Worm (Caenorhabditis elegans) whole organism, mixed stage, embryonic: ENCODE results near the gene ins-14.

Experiments
- bed-3 ChIP-seq: fragments of 200-800 bp; sonication (Bioruptor generic); optimal IDR thresholded peaks from 3 replicates; lab custom pipeline; 2018; ENCODE audit warnings: mild to moderate bottlenecking, missing genetic modification characterization, moderate library complexity, missing compliant biosample characterization
- blmp-1 ChIP-seq: fragments of 150-350 bp; optimal IDR thresholded peaks from 2 replicates; lab custom pipeline; 2014; ENCODE audit warnings: missing biosample characterization, missing genetic modification characterization
- mab-5 ChIP-seq: fragments of 150-350 bp; optimal IDR thresholded peaks from 2 replicates; lab custom pipeline; 2014; ENCODE audit warnings: missing biosample characterization, missing genetic modification characterization
- mep-1 ChIP-seq: fragments of 150-350 bp; optimal IDR thresholded peaks from 2 replicates; lab custom pipeline; 2017; ENCODE audit warnings: missing biosample characterization, missing genetic modification reagents, missing genetic modification characterization, inconsistent platforms
- nhr-12 ChIP-seq: fragments of 150-350 bp; optimal IDR thresholded peaks from 2 replicates; lab custom pipeline; 2014; ENCODE audit warnings: missing biosample characterization, missing genetic modification characterization
- nhr-237 ChIP-seq: fragments of 150-350 bp; optimal IDR thresholded peaks from 2 replicates; lab custom pipeline; 2014; ENCODE audit warnings: missing biosample characterization, missing genetic modification characterization
- nhr-28 ChIP-seq: fragments of 150-350 bp; optimal IDR thresholded peaks from 2 replicates; lab custom pipeline; 2014; ENCODE audit warnings: missing biosample characterization, missing genetic modification characterization
- nhr-76 ChIP-seq: sonication (generic microtip); optimal IDR thresholded peaks from 2 replicates; lab custom pipeline; 2017; ENCODE audit warnings: missing biosample characterization, missing genetic modification characterization
- pha-4 ChIP-seq: fragments of 150-350 bp; optimal IDR thresholded peaks from 2 replicates; lab custom pipeline; 2018; ENCODE audit warnings: missing biosample characterization, missing genetic modification reagents, missing genetic modification characterization
- zip-8 ChIP-seq: fragments of 150-350 bp; optimal IDR thresholded peaks from 2 replicates; lab custom pipeline; 2014; ENCODE audit warnings: missing biosample characterization, missing genetic modification characterization
- ztf-11 ChIP-seq: fragments of 150-350 bp; optimal IDR thresholded peaks from 2 replicates; lab custom pipeline; 2014; ENCODE audit warnings: missing biosample characterization, missing genetic modification characterization

DNA sequence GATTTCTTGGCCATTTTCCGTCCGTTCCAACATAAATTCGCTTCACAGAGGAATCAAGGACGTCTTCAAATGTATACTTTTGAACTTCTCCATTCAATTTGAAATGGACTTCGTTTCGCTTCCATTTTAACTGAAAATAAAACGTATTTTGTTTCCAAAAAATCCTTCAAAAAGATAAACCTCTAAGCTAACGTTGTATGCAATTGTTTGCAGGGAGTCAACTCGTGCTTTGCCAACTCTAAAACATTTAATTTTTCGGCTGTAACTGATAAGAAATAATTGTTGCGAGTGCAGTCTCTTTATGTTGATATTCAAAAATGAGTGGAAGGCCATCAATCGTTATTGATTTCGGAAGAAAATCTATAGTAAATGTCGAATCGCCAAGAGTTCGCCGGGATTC lies 22.4 kb upstream of the ins-14 start, which contains the start of gene F41G3.18:
- TF ChIP-seq zip-8 (no peak), nhr-12 (tag; lab: Kevin White, UChicago) (no peak), bed-3 (no peak), nhr-237 (tag; lab: Kevin White, UChicago) (no peak), mep-1 (no peak), blmp-1 (tag; lab: Kevin White, UChicago) (no peak), nhr-28 (no peak), nhr-76 (tag; lab: Kevin White, UChicago) (no peak), pha-4 (tag; lab: Kevin White, UChicago) (no peak), ztf-11 (tag; lab: Kevin White, UChicago) (no peak), mab-5 (tag; lab: Kevin White, UChicago) (no peak)
